Fruit fly (Drosophila melanogaster): ENCODE measurements around the gene Had1.

Had1 gene

dm6 chrX:16281717-16282529 lies 26.5 kb downstream of the Had1 start:
- TF ChIP-seq CTCF (optimal IDR thresholded peaks at IDR 0.05) (no peak), CG8478 (optimal IDR thresholded peaks at IDR 0.05) (no peak)

dm6 chrX:16281305-16281704 lies 27.2 kb downstream of the Had1 start:
- TF ChIP-seq CTCF (optimal IDR thresholded peaks at IDR 0.05) (no peak), CG8478 (optimal IDR thresholded peaks at IDR 0.05) (no peak)

dm6 chrX:16279340-16279941 lies 29.0 kb downstream of the Had1 start:
- TF ChIP-seq CTCF (optimal IDR thresholded peaks at IDR 0.05) (no peak), CG8478 (optimal IDR thresholded peaks at IDR 0.05) (no peak)

- TF ChIP-seq CG8478 (optimal IDR thresholded peaks at IDR 0.05) (no peak), CTCF (optimal IDR thresholded peaks at IDR 0.05) (no peak)
Measured at dm6 chrX:16278783-16279182, 29.7 kb downstream of the Had1 start.

dm6 chrX:16277878-16278506 lies 30.5 kb downstream of the Had1 start, which contains the start of gene eas:
Gene eas (plus strand): TSS chrX:16278328.
- TF ChIP-seq CG8478 (optimal IDR thresholded peaks at IDR 0.05) (no peak), CTCF (optimal IDR thresholded peaks at IDR 0.05) (peak; percentile 20 to 36)

- no peak for TF ChIP-seq CTCF (optimal IDR thresholded peaks at IDR 0.05)
- no peak for TF ChIP-seq CG8478 (optimal IDR thresholded peaks at IDR 0.05)
Measured at dm6 chrX:16275854-16276338, 32.6 kb downstream of the Had1 start, which contains the start of the genes kat80 and Prosalpha4. Gene kat80 (minus strand): TSS chrX:16276180. Gene Prosalpha4 (plus strand): TSS chrX:16276270.

- TF ChIP-seq CTCF (optimal IDR thresholded peaks at IDR 0.05) (no peak), CG8478 (optimal IDR thresholded peaks at IDR 0.05) (no peak)
Measured at dm6 chrX:16275168-16275853, 33.2 kb downstream of the Had1 start.

dm6 chrX:16270795-16271194 lies 37.7 kb downstream of the Had1 start, which contains the start of gene Mfe2:
Gene Mfe2 (plus strand): TSS chrX:16270951.
- TF ChIP-seq CG8478 (optimal IDR thresholded peaks at IDR 0.05) (no peak), CTCF (optimal IDR thresholded peaks at IDR 0.05) (peak; percentile 71 to 77)

dm6 chrX:16266437-16266836 lies 42.0 kb downstream of the Had1 start, which contains the start of gene CG12507:
Gene CG12507 (minus strand): TSS chrX:16266537.
- TF ChIP-seq CG8478 (optimal IDR thresholded peaks at IDR 0.05): no peak
- no peak for TF ChIP-seq CTCF (optimal IDR thresholded peaks at IDR 0.05)

- no peak for TF ChIP-seq CG8478 (optimal IDR thresholded peaks at IDR 0.05)
- no peak for TF ChIP-seq CTCF (optimal IDR thresholded peaks at IDR 0.05)
Measured at dm6 chrX:16263415-16263814, 45.1 kb downstream of the Had1 start.

Data from S2 (cell line).